Fruit fly (Drosophila melanogaster) whole organism, embryonic: ENCODE results near the gene CG13476.

ENCODE experiments used
- BEAF-32 ChIP-seq: fragments of 200-800 bp; sonication (Bioruptor generic); optimal IDR thresholded peaks from 3 replicates; lab custom pipeline; 2017; ENCODE audit warnings: missing biosample characterization, missing genetic modification characterization, mild to moderate bottlenecking, moderate library complexity, missing genetic modification reagents
- CG10462 ChIP-seq: fragments of 200-800 bp; sonication (Bioruptor generic); optimal IDR thresholded peaks from 2 replicates; lab custom pipeline; 2016; ENCODE audit warnings: missing biosample characterization, missing genetic modification characterization
- CG11560 ChIP-seq: fragments of 200-800 bp; sonication (Bioruptor generic); IDR thresholded peaks from 3 replicates; pipeline ENCODE4 v1.3.6; 2022; ENCODE audit warnings: missing biosample characterization, missing genetic modification characterization
- CG11696 ChIP-seq: fragments of 200-800 bp; sonication (Bioruptor generic); IDR thresholded peaks from 2 replicates; pipeline ENCODE4 v1.3.6; 2022; ENCODE audit warnings: missing biosample characterization, missing genetic modification characterization
- CG12299 ChIP-seq: fragments of 200-800 bp; sonication (Bioruptor generic); optimal IDR thresholded peaks from 2 replicates; lab custom pipeline; 2018; ENCODE audit warnings: missing biosample characterization, mild to moderate bottlenecking, missing genetic modification characterization
- CG13624 ChIP-seq: fragments of 200-800 bp; sonication (Bioruptor generic); optimal IDR thresholded peaks from 2 replicates; lab custom pipeline; 2016; ENCODE audit warnings: missing biosample characterization, missing genetic modification characterization
- CG13894 ChIP-seq: fragments of 200-800 bp; sonication (Bioruptor generic); optimal IDR thresholded peaks from 3 replicates; lab custom pipeline; 2018; ENCODE audit warnings: missing biosample characterization, mild to moderate bottlenecking, missing genetic modification characterization, moderate library complexity
- CG17612 ChIP-seq: fragments of 200-800 bp; sonication (Bioruptor generic); IDR thresholded peaks from 2 replicates; pipeline ENCODE4 v1.3.6; 2022; ENCODE audit warnings: missing biosample characterization, missing genetic modification characterization
- CG2678 ChIP-seq: fragments of 200-800 bp; sonication (Bioruptor generic); optimal IDR thresholded peaks from 3 replicates; lab custom pipeline; 2019; ENCODE audit warnings: missing biosample characterization, mild to moderate bottlenecking, missing genetic modification characterization, moderate library complexity
- CG30403 ChIP-seq: fragments of 200-800 bp; sonication (Bioruptor generic); optimal IDR thresholded peaks from 3 replicates; lab custom pipeline; 2016; ENCODE audit warnings: missing biosample characterization, missing genetic modification characterization
- CG33213 ChIP-seq: fragments of 200-800 bp; sonication (Bioruptor generic); optimal IDR thresholded peaks from 3 replicates; lab custom pipeline; 2016; ENCODE audit warnings: missing biosample characterization, missing genetic modification characterization
- CG42726 ChIP-seq: fragments of 200-800 bp; sonication (Bioruptor generic); IDR thresholded peaks from 2 replicates; pipeline ENCODE4 v1.3.6; 2022; ENCODE audit warnings: missing biosample characterization, missing genetic modification characterization; ENCODE audit not compliant: partially characterized antibody
- CG4424 ChIP-seq: fragments of 200-800 bp; sonication (Bioruptor generic); optimal IDR thresholded peaks from 3 replicates; lab custom pipeline; 2016; ENCODE audit warnings: missing biosample characterization, missing genetic modification characterization
- CG6689 ChIP-seq: fragments of 200-800 bp; sonication (Bioruptor generic); IDR thresholded peaks from 2 replicates; pipeline ENCODE4 v1.3.6; 2022; ENCODE audit warnings: missing biosample characterization, missing genetic modification characterization
- CG7357 ChIP-seq: fragments of 200-800 bp; sonication (Bioruptor generic); IDR thresholded peaks from 3 replicates; pipeline ENCODE4 v1.3.6; 2022; ENCODE audit warnings: missing biosample characterization, missing genetic modification characterization
- CG7556 ChIP-seq: fragments of 200-800 bp; sonication (Bioruptor generic); optimal IDR thresholded peaks from 2 replicates; lab custom pipeline; 2017; ENCODE audit warnings: missing biosample characterization, mild to moderate bottlenecking, missing genetic modification characterization
- CG7839 ChIP-seq: fragments of 200-800 bp; sonication (Bioruptor generic); optimal IDR thresholded peaks from 3 replicates; lab custom pipeline; 2018; ENCODE audit warnings: missing biosample characterization, mild to moderate bottlenecking, missing genetic modification characterization, moderate library complexity
- CG7963 ChIP-seq: fragments of 200-800 bp; sonication (Bioruptor generic); IDR thresholded peaks from 3 replicates; pipeline ENCODE4 v1.3.6; 2022; ENCODE audit warnings: missing biosample characterization, missing genetic modification characterization; ENCODE audit not compliant: partially characterized antibody
- CG9609 ChIP-seq: fragments of 200-800 bp; sonication (Bioruptor generic); optimal IDR thresholded peaks from 3 replicates; lab custom pipeline; 2016; ENCODE audit warnings: missing biosample characterization, missing genetic modification characterization
- Deaf1 ChIP-seq: fragments of 200-800 bp; optimal IDR thresholded peaks from 3 replicates; lab custom pipeline; 2019; ENCODE audit warnings: missing biosample characterization, mild to moderate bottlenecking, missing genetic modification characterization, moderate library complexity
- Dref ChIP-seq: fragments of 200-800 bp; sonication (Bioruptor generic); IDR thresholded peaks from 2 replicates; pipeline ENCODE4 v1.3.6; 2022; ENCODE audit warnings: missing biosample characterization, missing genetic modification characterization
- Gsc ChIP-seq: fragments of 200-800 bp; sonication (Bioruptor generic); IDR thresholded peaks from 2 replicates; pipeline ENCODE4 v1.3.6; 2022; ENCODE audit warnings: missing biosample characterization, missing genetic modification characterization
- Gug ChIP-seq: fragments of 200-800 bp; sonication (Bioruptor generic); IDR thresholded peaks from 4 replicates; pipeline ENCODE4 v1.3.6; 2022; ENCODE audit warnings: missing biosample characterization, missing genetic modification characterization
- HLH54F ChIP-seq: fragments of 200-800 bp; sonication (Bioruptor generic); optimal IDR thresholded peaks from 3 replicates; lab custom pipeline; 2016; ENCODE audit warnings: missing biosample characterization, missing genetic modification characterization
- Hr78 ChIP-seq, 2 experiments: fragments of 200-800 bp in 1 of 2; fragments of >200 bp in 1 of 2; sonication (Bioruptor generic) in 1 of 2; optimal IDR thresholded peaks; 2 replicates each; lab custom pipeline; 2017 to 2019; ENCODE audit warnings: missing biosample characterization in 2 of 2, missing genetic modification characterization in 2 of 2, mild to moderate bottlenecking in 1 of 2, moderate library complexity in 1 of 2
- Ravus ChIP-seq: fragments of 200-800 bp; sonication (Bioruptor generic); IDR thresholded peaks from 2 replicates; pipeline ENCODE4 v1.3.6; 2022; ENCODE audit warnings: missing biosample characterization, missing genetic modification characterization
- Scr ChIP-seq: fragments of 200-800 bp; sonication (Bioruptor generic); IDR thresholded peaks from 2 replicates; pipeline ENCODE4 v1.3.6; 2022; ENCODE audit warnings: missing biosample characterization, missing genetic modification characterization; ENCODE audit not compliant: partially characterized antibody
- Sry-δ ChIP-seq: fragments of 200-800 bp; sonication (Bioruptor generic); optimal IDR thresholded peaks from 2 replicates; lab custom pipeline; 2016; ENCODE audit warnings: missing biosample characterization, missing genetic modification characterization
- cas ChIP-seq: fragments of 200-800 bp; sonication (Bioruptor generic); IDR thresholded peaks from 2 replicates; pipeline ENCODE4 v1.3.6; 2022; ENCODE audit warnings: missing biosample characterization, missing genetic modification characterization
- crp ChIP-seq, 2 experiments: fragments of 200-800 bp; sonication (Bioruptor generic); optimal IDR thresholded peaks; 2 replicates in 1 of 2; 3 replicates in 1 of 2; lab custom pipeline; 2017; ENCODE audit warnings: missing biosample characterization in 2 of 2, missing genetic modification characterization in 2 of 2, mild to moderate bottlenecking in 1 of 2, moderate library complexity in 1 of 2
- da ChIP-seq: fragments of 200-800 bp; sonication (Bioruptor generic); optimal IDR thresholded peaks from 2 replicates; lab custom pipeline; 2016; ENCODE audit warnings: missing biosample characterization, missing genetic modification characterization
- dimm ChIP-seq: fragments of 200-800 bp; sonication (Bioruptor generic); IDR thresholded peaks from 2 replicates; pipeline ENCODE4 v1.3.6; 2022; ENCODE audit warnings: missing biosample characterization, missing genetic modification characterization
- dmrt99B ChIP-seq: fragments of 200-800 bp; sonication (Bioruptor generic); optimal IDR thresholded peaks from 2 replicates; lab custom pipeline; 2018; ENCODE audit warnings: missing biosample characterization, mild to moderate bottlenecking, missing genetic modification characterization, moderate library complexity
- en ChIP-seq: fragments of 200-800 bp; sonication (Bioruptor generic); optimal IDR thresholded peaks from 2 replicates; lab custom pipeline; 2016; ENCODE audit warnings: missing biosample characterization, missing genetic modification characterization
- gcm ChIP-seq: fragments of 200-800 bp; sonication (Bioruptor generic); optimal IDR thresholded peaks from 2 replicates; lab custom pipeline; 2019; ENCODE audit warnings: missing biosample characterization, mild to moderate bottlenecking, missing genetic modification characterization, moderate library complexity
- gem ChIP-seq: fragments of 200-800 bp; sonication (Bioruptor generic); optimal IDR thresholded peaks from 2 replicates; lab custom pipeline; 2019; ENCODE audit warnings: missing biosample characterization, mild to moderate bottlenecking, missing genetic modification characterization, moderate library complexity
- grn ChIP-seq: fragments of 200-800 bp; sonication (Bioruptor generic); optimal IDR thresholded peaks from 3 replicates; lab custom pipeline; 2017; ENCODE audit warnings: missing biosample characterization, missing genetic modification characterization
- mirr ChIP-seq: fragments of 200-800 bp; sonication (Bioruptor generic); optimal IDR thresholded peaks from 3 replicates; lab custom pipeline; 2018; ENCODE audit warnings: missing biosample characterization, mild to moderate bottlenecking, missing genetic modification characterization
- peb ChIP-seq: fragments of 200-800 bp; sonication (Bioruptor generic); IDR thresholded peaks from 2 replicates; pipeline ENCODE4 v1.3.6; 2022; ENCODE audit warnings: missing biosample characterization, missing genetic modification characterization
- pfk ChIP-seq: fragments of 200-800 bp; sonication (Bioruptor generic); optimal IDR thresholded peaks from 2 replicates; lab custom pipeline; 2018; ENCODE audit warnings: missing biosample characterization, mild to moderate bottlenecking, missing genetic modification characterization, moderate library complexity
- sc ChIP-seq, 3 experiments: fragments of >200 bp in 2 of 3; fragments of 200-800 bp in 1 of 3; sonication (Bioruptor generic) in 1 of 3; optimal IDR thresholded peaks; 2 replicates in 2 of 3; 3 replicates in 1 of 3; lab custom pipeline; 2017; ENCODE audit warnings: mild to moderate bottlenecking in 1 of 3, missing biosample characterization in 1 of 3, missing genetic modification characterization in 1 of 3, missing genetic modification reagents in 1 of 3
- sens-2 ChIP-seq: fragments of 200-800 bp; sonication (Bioruptor generic); IDR thresholded peaks from 2 replicates; pipeline ENCODE4 v1.3.6; 2022; ENCODE audit warnings: missing biosample characterization, missing genetic modification characterization
- sima ChIP-seq: fragments of 200-800 bp; sonication (Bioruptor generic); optimal IDR thresholded peaks from 2 replicates; lab custom pipeline; 2016; ENCODE audit warnings: missing biosample characterization, missing genetic modification characterization
- stc ChIP-seq: fragments of 200-800 bp; sonication (Bioruptor generic); IDR thresholded peaks from 2 replicates; pipeline ENCODE4 v1.3.6; 2022; ENCODE audit warnings: missing biosample characterization, missing genetic modification characterization
- twi ChIP-seq: fragments of 200-800 bp; optimal IDR thresholded peaks from 2 replicates; lab custom pipeline; 2019; ENCODE audit warnings: missing biosample characterization, mild to moderate bottlenecking, missing genetic modification characterization, moderate library complexity
- unc-4 ChIP-seq: fragments of 200-800 bp; sonication (Bioruptor generic); IDR thresholded peaks from 2 replicates; pipeline ENCODE4 v1.3.6; 2022; ENCODE audit warnings: missing biosample characterization, missing genetic modification characterization; ENCODE audit not compliant: partially characterized antibody
- wor ChIP-seq: fragments of 200-800 bp; sonication (Bioruptor generic); IDR thresholded peaks from 2 replicates; pipeline ENCODE4 v1.3.6; 2022; ENCODE audit warnings: missing biosample characterization, missing genetic modification characterization
- zfh2 ChIP-seq: fragments of 200-800 bp; sonication (Bioruptor generic); optimal IDR thresholded peaks from 2 replicates; lab custom pipeline; 2016; ENCODE audit warnings: missing biosample characterization, missing genetic modification characterization

CG13476 gene

dm6 chr3L:14661567-14662258 is 43.6 kb upstream of the CG13476 start (continued):
- peak; percentile 88 for TF ChIP-seq CG7556 (GFP tag; lab: Kevin White, UChicago)
- no peak for TF ChIP-seq sc (optimal IDR thresholded peaks at IDR 0.05; lab: Kevin White, UChicago)
- TF ChIP-seq sc (GFP tag; optimal IDR thresholded peaks at IDR 0.05; lab: Kevin White, UChicago), result peak; percentile 56
- TF ChIP-seq BEAF-32 (GFP tag; lab: Kevin White, UChicago), result no peak
- peak; percentile 83 for TF ChIP-seq dmrt99B (tag; lab: Kevin White, UChicago)
- peak; percentile 56; the same call in 1 of the 3 replicates for TF ChIP-seq CG11560 (tag; lab: Robert Waterston, UW)
- TF ChIP-seq en, result peak; percentile 62
- TF ChIP-seq pfk (GFP tag; lab: Kevin White, UChicago), result no peak
- peak; percentile 73 for TF ChIP-seq CG9609
- 0 out of 2 replicates have a peak, but pooled peaks have one; percentile 54 for TF ChIP-seq wor (GFP tag; lab: Robert Waterston, UW)
- TF ChIP-seq Hr78 (GFP tag; optimal IDR thresholded peaks at IDR 0.05; lab: Kevin White, UChicago), result peak in 1 of 2 experiments; percentile 2
- peak; percentile 81 for TF ChIP-seq CG12299 (tag; lab: Kevin White, UChicago)
- TF ChIP-seq CG6689 (GFP tag; lab: Robert Waterston, UW), result peak; percentile 82
- TF ChIP-seq grn, result no peak
- TF ChIP-seq gcm (GFP tag; lab: Kevin White, UChicago), result peak; percentile 75
- TF ChIP-seq dimm, result peak; percentile 64
- peak; percentile 76 for TF ChIP-seq CG11696
- TF ChIP-seq mirr (GFP tag; lab: Kevin White, UChicago), result peak; percentile 7
- peak; percentile 47 for TF ChIP-seq sima (GFP tag; lab: Kevin White, UChicago)
- TF ChIP-seq Sry-δ, result no peak
- TF ChIP-seq CG7963 (GFP tag; lab: Robert Waterston, UW), result no peak
- peak; percentile 82 for TF ChIP-seq CG13894 (tag; lab: Kevin White, UChicago)
- peak; percentile 82 for TF ChIP-seq stc
- TF ChIP-seq CG4424, result peak; percentile 74
- TF ChIP-seq twi (tag; lab: Kevin White, UChicago), result peak; percentile 32
- peak in 1 of 2 experiments; percentile 34 for TF ChIP-seq crp (GFP tag; optimal IDR thresholded peaks at IDR 0.05; lab: Kevin White, UChicago)
- TF ChIP-seq peb (GFP tag; lab: Robert Waterston, UW), result peak; percentile 74; the same call in 1 of the 2 replicates
- TF ChIP-seq cas (GFP tag; lab: Robert Waterston, UW), result 0 out of 2 replicates have a peak, but pooled peaks have one; percentile 14
- peak; percentile 72 for TF ChIP-seq CG13624 (GFP tag; lab: Kevin White, UChicago)
- TF ChIP-seq unc-4, result no peak
- TF ChIP-seq CG30403 (GFP tag; lab: Kevin White, UChicago), result peak; percentile 78
- TF ChIP-seq CG33213 (GFP tag; lab: Kevin White, UChicago), result peak; percentile 62
- TF ChIP-seq Scr (GFP tag; lab: Robert Waterston, UW), result no peak
- TF ChIP-seq CG10462, result peak; percentile 69
- peak; percentile 90 for TF ChIP-seq CG2678
- TF ChIP-seq gem, result peak; percentile 89
- TF ChIP-seq Gug (GFP tag; lab: Robert Waterston, UW), result peak; percentile 82
- TF ChIP-seq Deaf1 (tag; lab: Kevin White, UChicago), result peak; percentile 23
- peak; percentile 44 for TF ChIP-seq zfh2 (GFP tag; lab: Kevin White, UChicago)
- TF ChIP-seq Gsc (GFP tag; lab: Robert Waterston, UW), result no peak
- 0 out of 2 replicates have a peak, but pooled peaks have one; percentile 16 for TF ChIP-seq CG17612 (GFP tag; lab: Robert Waterston, UW)
- TF ChIP-seq CG7839 (tag; lab: Kevin White, UChicago), result peak; percentile 87
- TF ChIP-seq da (GFP tag; lab: Kevin White, UChicago), result peak; percentile 38
- no peak for TF ChIP-seq Dref
- TF ChIP-seq HLH54F (GFP tag; lab: Kevin White, UChicago), result peak; percentile 69
- peak; percentile 56; the same call in 1 of the 2 replicates for TF ChIP-seq sens-2 (GFP tag; lab: Robert Waterston, UW)
- TF ChIP-seq CG42726 (GFP tag; lab: Robert Waterston, UW), result no peak
- peak; percentile 76; the same call in 2 of the 3 replicates for TF ChIP-seq CG7357 (GFP tag; lab: Robert Waterston, UW)
- TF ChIP-seq Ravus, result peak; percentile 59
